Worm (Caenorhabditis elegans): ENCODE measurements around the gene srxa-8.

srxa-8 gene

DNA sequence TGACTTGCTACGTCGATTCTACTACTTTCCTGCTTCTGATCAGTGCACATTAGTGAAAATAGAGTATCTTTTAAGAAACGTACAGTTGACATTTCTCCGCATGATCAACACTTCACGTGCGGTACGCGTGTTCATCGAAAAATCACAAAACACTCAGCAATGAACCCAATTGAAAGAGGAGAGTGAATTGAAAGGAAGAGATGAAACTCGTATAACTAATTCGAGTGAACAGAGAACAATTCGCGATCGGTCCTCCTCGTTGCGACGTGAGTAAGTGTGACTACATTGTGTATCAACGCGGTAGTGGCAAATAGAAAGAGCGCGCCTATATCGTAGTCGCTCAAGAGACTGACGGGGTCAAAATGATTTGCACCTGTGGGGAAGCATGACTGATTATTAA is 44.9 kb upstream of the srxa-8 start:
- TF ChIP-seq sma-9 (GFP tag; optimal IDR thresholded peaks at IDR 0.05) (peak; percentile 98), sma-9 (tag; optimal IDR thresholded peaks at IDR 0.05) (no peak), ztf-11 (tag; optimal IDR thresholded peaks at IDR 0.05) (no peak), C34F6.9 (tag; optimal IDR thresholded peaks at IDR 0.05) (peak; percentile 41), fos-1 (tag; optimal IDR thresholded peaks at IDR 0.05) (peak; percentile 79), blmp-1 (tag; optimal IDR thresholded peaks at IDR 0.05; ENCODE audit: insufficient read depth) (peak; percentile 91), crh-2 (tag; optimal IDR thresholded peaks at IDR 0.05) (peak; percentile 86), aly-2 (tag; optimal IDR thresholded peaks at IDR 0.05) (no peak), nhr-25 (tag; optimal IDR thresholded peaks at IDR 0.05) (peak; percentile 94), mdl-1 (tag; optimal IDR thresholded peaks at IDR 0.05) (peak in 1 of 2 experiments; percentile 68), egl-27 (tag; optimal IDR thresholded peaks at IDR 0.05) (peak; percentile 86), sma-3 (GFP tag; optimal IDR thresholded peaks at IDR 0.05) (peak; percentile 88), nhr-6 (tag; optimal IDR thresholded peaks at IDR 0.05) (peak; percentile 77), lsy-2 (tag; optimal IDR thresholded peaks at IDR 0.05) (peak in 1 of 2 experiments; percentile 67), Y55F3AM.14 (GFP tag; optimal IDR thresholded peaks at IDR 0.05) (peak; percentile 19), ztf-4 (tag; optimal IDR thresholded peaks at IDR 0.05) (peak; percentile 54), lin-39 (tag; optimal IDR thresholded peaks at IDR 0.05) (no peak), nhr-23 (tag; optimal IDR thresholded peaks at IDR 0.05) (no peak), ztf-1 (GFP tag; conservative IDR thresholded peaks at IDR 0.05) (no peak), ceh-82 (tag; optimal IDR thresholded peaks at IDR 0.05) (no peak), nhr-21 (tag; optimal IDR thresholded peaks at IDR 0.05) (peak; percentile 95), alr-1 (tag; optimal IDR thresholded peaks at IDR 0.05) (no peak), mab-5 (tag; optimal IDR thresholded peaks at IDR 0.05) (no peak), nhr-129 (tag; optimal IDR thresholded peaks at IDR 0.05) (peak; percentile 91), lin-13 (GFP tag; optimal IDR thresholded peaks at IDR 0.05) (peak; percentile 36), unc-39 (tag; optimal IDR thresholded peaks at IDR 0.05) (no peak), F13H6.1 (tag; optimal IDR thresholded peaks at IDR 0.05) (peak; percentile 80), sem-4 (tag; optimal IDR thresholded peaks at IDR 0.05) (peak; percentile 51), unc-55 (GFP tag; optimal IDR thresholded peaks at IDR 0.05) (no peak), gmeb-1 (tag; optimal IDR thresholded peaks at IDR 0.05) (peak; percentile 38)

DNA sequence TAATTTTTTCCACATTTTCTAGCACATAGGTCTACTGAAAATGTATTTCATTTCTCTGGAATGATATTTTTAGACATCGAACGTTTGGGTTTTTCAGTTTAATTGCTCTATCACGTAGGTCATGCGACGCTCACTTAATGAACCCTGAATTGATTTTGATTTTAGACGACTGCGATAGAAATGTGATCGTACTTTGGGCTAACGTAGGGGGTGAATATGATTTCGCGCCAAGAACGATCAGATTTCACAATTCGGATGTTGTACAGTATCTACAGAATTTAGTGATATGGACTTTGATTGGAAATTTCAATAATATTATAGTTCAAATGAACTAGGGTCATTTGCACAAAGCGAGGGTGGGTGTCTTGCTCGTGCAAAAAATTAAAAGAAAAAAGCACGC is 43.5 kb upstream of the srxa-8 start:
- TF ChIP-seq crh-2 (tag; optimal IDR thresholded peaks at IDR 0.05) (peak; percentile 40), sma-9 (GFP tag; optimal IDR thresholded peaks at IDR 0.05) (peak; percentile 73), sma-9 (tag; optimal IDR thresholded peaks at IDR 0.05) (no peak), elt-1 (tag; optimal IDR thresholded peaks at IDR 0.05) (no peak), nhr-21 (tag; optimal IDR thresholded peaks at IDR 0.05) (peak; percentile 38), zag-1 (tag; optimal IDR thresholded peaks at IDR 0.05) (no peak), R02D3.7 (tag; optimal IDR thresholded peaks at IDR 0.05) (no peak)

DNA sequence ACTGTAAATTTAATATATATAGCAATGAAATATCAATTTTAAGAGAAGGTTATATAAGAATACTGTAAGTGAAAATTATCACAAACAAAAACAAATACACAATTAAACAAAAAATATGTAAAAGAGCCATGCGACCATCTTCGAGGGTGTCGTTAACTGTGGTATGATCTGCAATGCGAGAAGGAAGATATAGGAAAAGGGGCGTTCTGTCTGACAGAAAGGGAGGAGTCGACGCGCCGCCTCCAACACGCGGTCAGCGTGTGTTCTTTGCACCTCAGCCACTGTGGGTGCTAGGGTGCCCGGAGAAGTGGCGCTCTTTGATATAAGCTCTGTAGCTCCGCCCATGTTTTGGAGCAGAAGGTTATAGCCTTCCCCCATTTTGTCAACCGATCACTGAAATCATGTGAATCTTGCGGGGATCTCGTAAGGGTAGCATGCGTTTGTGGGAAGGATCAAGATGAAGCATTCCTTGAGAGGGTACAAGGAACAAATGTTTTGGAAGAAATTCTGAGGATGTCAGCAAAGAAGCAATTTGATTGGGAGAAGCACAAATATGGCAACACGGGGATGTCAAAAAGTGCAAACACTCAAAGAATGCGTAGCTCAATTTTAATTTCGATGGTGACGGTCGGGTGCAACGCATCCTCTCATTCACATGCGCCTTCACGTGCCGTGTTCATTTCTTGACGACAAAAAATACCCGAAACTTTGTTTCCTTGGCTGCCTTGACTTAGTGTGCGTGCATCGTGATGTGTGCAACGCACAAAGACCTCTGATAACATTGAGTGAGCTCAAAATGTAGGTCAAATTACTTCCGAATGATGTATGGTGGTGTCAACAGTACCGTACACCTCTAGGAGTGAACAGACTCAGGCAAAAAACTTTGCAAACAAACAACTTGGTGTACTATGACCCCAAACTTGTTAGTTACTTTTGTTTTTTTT is 42.4 kb upstream of the srxa-8 start, which contains the start of gene mxl-3:
mxl-3 (minus strand) TSS at position 1 of the 944 bp plus-strand sequence.
- peak; percentile 65 for TF ChIP-seq nhr-21 (tag; optimal IDR thresholded peaks at IDR 0.05)
- peak in 1 of 2 experiments; percentile 55 for TF ChIP-seq lsy-2 (tag; optimal IDR thresholded peaks at IDR 0.05)
- TF ChIP-seq fos-1 (tag; optimal IDR thresholded peaks at IDR 0.05): peak; percentile 14
- peak; percentile 58 for TF ChIP-seq blmp-1 (tag; optimal IDR thresholded peaks at IDR 0.05; ENCODE audit: insufficient read depth)
- no peak for TF ChIP-seq nhr-77 (tag; optimal IDR thresholded peaks at IDR 0.05)
- peak; percentile 2 for TF ChIP-seq C34F6.9 (tag; optimal IDR thresholded peaks at IDR 0.05)
- TF ChIP-seq unc-62 (GFP tag; optimal IDR thresholded peaks at IDR 0.05): no peak
- peak; percentile 53 for TF ChIP-seq nhr-129 (tag; optimal IDR thresholded peaks at IDR 0.05)
- no peak for TF ChIP-seq lin-11 (tag; optimal IDR thresholded peaks at IDR 0.05)
- TF ChIP-seq F13H6.1 (tag; optimal IDR thresholded peaks at IDR 0.05): peak; percentile 57
- peak; percentile 15 for TF ChIP-seq gmeb-1 (tag; optimal IDR thresholded peaks at IDR 0.05)
- peak; percentile 88 for TF ChIP-seq sma-9 (GFP tag; optimal IDR thresholded peaks at IDR 0.05)
- no peak for TF ChIP-seq sma-9 (tag; optimal IDR thresholded peaks at IDR 0.05)
- peak; percentile 48 for TF ChIP-seq lin-13 (GFP tag; optimal IDR thresholded peaks at IDR 0.05)
- no peak for TF ChIP-seq ztf-4 (tag; optimal IDR thresholded peaks at IDR 0.05)
- TF ChIP-seq nhr-25 (tag; optimal IDR thresholded peaks at IDR 0.05): peak; percentile 44
- TF ChIP-seq mdl-1 (tag; optimal IDR thresholded peaks at IDR 0.05): peak in 1 of 2 experiments; percentile 11
- peak; percentile 73 for TF ChIP-seq ama-1 (optimal IDR thresholded peaks at IDR 0.05)

All from whole organism, L2 larva.